Worm (Caenorhabditis elegans) whole organism, L1 larva: ENCODE results near the gene F32F2.4.
A peak's percentile ranks its signal among the peaks of the same experiment; 100 is the strongest.

Source experiments
- aha-1 ChIP-seq: fragments of 150-350 bp; optimal IDR thresholded peaks from 2 replicates; lab custom pipeline; 2014; ENCODE audit warnings: missing biosample characterization, missing genetic modification characterization
- blmp-1 ChIP-seq: fragments of 150-350 bp; optimal IDR thresholded peaks from 2 replicates; lab custom pipeline; 2014; ENCODE audit warnings: missing biosample characterization, missing genetic modification characterization
- ceh-82 ChIP-seq, 3 experiments: fragments of 150-350 bp in 1 of 3; sonication (generic microtip) in 2 of 3; optimal IDR thresholded peaks; 2 replicates each; lab custom pipeline; 2014 to 2017; ENCODE audit warnings: missing biosample characterization in 3 of 3, missing genetic modification characterization in 3 of 3
- ceh-88 ChIP-seq: fragments of 200-800 bp; sonication (Bioruptor generic); IDR thresholded peaks from 2 replicates; pipeline ENCODE4 v1.3.6; 2022; ENCODE audit warnings: missing genetic modification characterization, missing compliant biosample characterization
- ceh-90 ChIP-seq: sonication (generic microtip); optimal IDR thresholded peaks from 2 replicates; lab custom pipeline; 2016; ENCODE audit warnings: missing genetic modification characterization, missing compliant biosample characterization
- efl-1 ChIP-seq, 4 experiments: fragments of 150-350 bp; optimal IDR thresholded peaks in 3 of 4; peaks in 1 of 4; 1 replicate in 1 of 4; 2 replicates in 3 of 4; lab custom pipeline; 2014; ENCODE audit warnings: missing biosample characterization in 2 of 4, missing genetic modification characterization in 2 of 4, missing genetic modification reagents in 2 of 4
- elt-2 ChIP-seq: sonication (generic microtip); optimal IDR thresholded peaks from 2 replicates; lab custom pipeline; 2016; ENCODE audit warnings: missing genetic modification characterization, mild to moderate bottlenecking, inconsistent platforms, missing compliant biosample characterization, missing genetic modification reagents
- elt-3 ChIP-seq, 6 experiments: fragments of 150-350 bp in 1 of 6; sonication (generic microtip); optimal IDR thresholded peaks; 2 replicates each; lab custom pipeline; 2017 to 2018; ENCODE audit warnings: missing biosample characterization in 6 of 6, missing genetic modification characterization in 6 of 6, inconsistent platforms in 1 of 6
- hlh-4 ChIP-seq: sonication (generic microtip); optimal IDR thresholded peaks from 2 replicates; lab custom pipeline; 2016; ENCODE audit warnings: mild to moderate bottlenecking, missing genetic modification characterization, missing compliant biosample characterization
- irx-1 ChIP-seq: sonication (generic microtip); optimal IDR thresholded peaks from 2 replicates; lab custom pipeline; 2016; ENCODE audit warnings: missing genetic modification characterization, missing compliant biosample characterization
- lin-13 ChIP-seq: fragments of 150-350 bp; optimal IDR thresholded peaks from 2 replicates; lab custom pipeline; 2014; ENCODE audit warnings: missing biosample characterization, missing genetic modification reagents, missing genetic modification characterization
- lin-14 ChIP-seq: fragments of 200-800 bp; sonication (Bioruptor generic); optimal IDR thresholded peaks from 2 replicates; lab custom pipeline; 2018; ENCODE audit warnings: mild to moderate bottlenecking, missing genetic modification characterization, moderate library complexity, missing compliant biosample characterization
- lin-15B ChIP-seq: fragments of 150-350 bp; sonication (generic microtip); optimal IDR thresholded peaks from 3 replicates; lab custom pipeline; 2014; ENCODE audit warnings: missing biosample characterization, missing genetic modification characterization
- lsy-2 ChIP-seq, 2 experiments: fragments of 150-350 bp; optimal IDR thresholded peaks; 2 replicates each; lab custom pipeline; 2014; ENCODE audit warnings: missing biosample characterization in 2 of 2, missing genetic modification characterization in 2 of 2
- mdl-1 ChIP-seq, 2 experiments: fragments of 150-350 bp; optimal IDR thresholded peaks; 2 replicates each; lab custom pipeline; 2014 to 2017; ENCODE audit warnings: missing biosample characterization in 2 of 2, missing genetic modification characterization in 2 of 2, inconsistent platforms in 1 of 2
- mef-2 ChIP-seq: fragments of 150-350 bp; optimal IDR thresholded peaks from 2 replicates; lab custom pipeline; 2014; ENCODE audit warnings: missing biosample characterization, missing genetic modification characterization
- nhr-11 ChIP-seq: fragments of 150-350 bp; optimal IDR thresholded peaks from 2 replicates; lab custom pipeline; 2014; ENCODE audit warnings: missing biosample characterization, missing genetic modification characterization
- nhr-20 ChIP-seq: sonication (generic microtip); optimal IDR thresholded peaks from 2 replicates; lab custom pipeline; 2016; ENCODE audit warnings: mild to moderate bottlenecking, missing genetic modification characterization, missing compliant biosample characterization
- nhr-237 ChIP-seq: fragments of 150-350 bp; optimal IDR thresholded peaks from 2 replicates; lab custom pipeline; 2014; ENCODE audit warnings: missing biosample characterization, missing genetic modification characterization
- nhr-28 ChIP-seq: fragments of 150-350 bp; optimal IDR thresholded peaks from 2 replicates; lab custom pipeline; 2014; ENCODE audit warnings: missing biosample characterization, missing genetic modification characterization
- nhr-71 ChIP-seq: sonication (generic microtip); optimal IDR thresholded peaks from 2 replicates; lab custom pipeline; 2016; ENCODE audit warnings: mild to moderate bottlenecking, missing genetic modification characterization, moderate library complexity, missing compliant biosample characterization
- nhr-76 ChIP-seq: sonication (generic microtip); optimal IDR thresholded peaks from 2 replicates; lab custom pipeline; 2017; ENCODE audit warnings: missing biosample characterization, missing genetic modification characterization
- nhr-77 ChIP-seq: fragments of 150-350 bp; optimal IDR thresholded peaks from 2 replicates; lab custom pipeline; 2014; ENCODE audit warnings: missing biosample characterization, missing genetic modification characterization
- pax-3 ChIP-seq: fragments of 200-800 bp; sonication (Bioruptor generic); optimal IDR thresholded peaks from 2 replicates; lab custom pipeline; 2018; ENCODE audit warnings: mild to moderate bottlenecking, missing genetic modification characterization, moderate library complexity, missing compliant biosample characterization
- pqm-1 ChIP-seq: sonication (generic microtip); optimal IDR thresholded peaks from 3 replicates; lab custom pipeline; 2017; ENCODE audit warnings: missing biosample characterization, missing genetic modification characterization
- rnt-1 ChIP-seq: sonication (generic microtip); optimal IDR thresholded peaks from 2 replicates; lab custom pipeline; 2016; ENCODE audit warnings: mild to moderate bottlenecking, missing genetic modification characterization, moderate library complexity, missing compliant biosample characterization
- snu-23 ChIP-seq: sonication (generic microtip); optimal IDR thresholded peaks from 2 replicates; lab custom pipeline; 2016; ENCODE audit warnings: missing genetic modification characterization, missing compliant biosample characterization
- sptf-1 ChIP-seq: fragments of 150-350 bp; optimal IDR thresholded peaks from 2 replicates; lab custom pipeline; 2014; ENCODE audit warnings: missing biosample characterization, missing genetic modification characterization
- sup-37 ChIP-seq: fragments of 200-800 bp; sonication (Bioruptor generic); optimal IDR thresholded peaks from 2 replicates; lab custom pipeline; 2018; ENCODE audit warnings: mild to moderate bottlenecking, missing genetic modification characterization, missing compliant biosample characterization
- swsn-7 ChIP-seq: sonication (generic microtip); optimal IDR thresholded peaks from 2 replicates; lab custom pipeline; 2016; ENCODE audit warnings: missing genetic modification characterization, missing compliant biosample characterization
- tlp-1 ChIP-seq: fragments of 150-350 bp; optimal IDR thresholded peaks from 2 replicates; lab custom pipeline; 2014; ENCODE audit warnings: missing biosample characterization, missing genetic modification characterization
- unc-130 ChIP-seq: fragments of 150-350 bp; optimal IDR thresholded peaks from 2 replicates; lab custom pipeline; 2017; ENCODE audit warnings: missing biosample characterization, missing genetic modification characterization, inconsistent platforms
- zip-4 ChIP-seq: fragments of 200-800 bp; sonication (Bioruptor generic); optimal IDR thresholded peaks from 2 replicates; lab custom pipeline; 2018; ENCODE audit warnings: mild to moderate bottlenecking, missing genetic modification characterization, moderate library complexity, missing compliant biosample characterization
- ztf-4 ChIP-seq: fragments of 150-350 bp; optimal IDR thresholded peaks from 2 replicates; lab custom pipeline; 2014; ENCODE audit warnings: missing biosample characterization, missing genetic modification characterization

Gene F32F2.4

DNA sequence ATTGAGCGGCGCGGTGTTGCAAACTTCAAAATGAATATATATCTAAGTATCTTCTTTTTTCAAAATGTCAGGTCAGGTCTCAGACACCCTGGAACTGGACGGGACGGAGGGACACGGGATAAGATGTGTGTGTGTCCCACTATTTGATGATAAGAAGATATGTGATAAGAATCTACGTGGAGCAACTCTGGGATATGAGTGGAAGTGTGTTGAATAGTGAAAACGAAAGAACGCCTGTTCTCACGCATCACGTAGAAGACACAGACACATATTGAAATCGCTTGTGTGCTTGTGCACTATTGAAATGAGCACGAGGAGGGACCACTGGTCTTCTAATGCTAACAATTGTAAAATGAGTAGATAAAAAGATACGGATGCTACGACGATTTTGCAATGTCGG lies 19.8 kb downstream of the F32F2.4 start, which contains the start of gene uig-1:
uig-1 (minus strand) TSS at position 120 of the 400 bp plus-strand sequence.
- TF ChIP-seq nhr-77 (tag; lab: Kevin White, UChicago) (no peak), ztf-4 (tag; lab: Kevin White, UChicago) (no peak), nhr-71 (tag; lab: Kevin White, UChicago) (no peak), unc-130 (tag; lab: Kevin White, UChicago) (no peak), elt-3 (tag; optimal IDR thresholded peaks at IDR 0.05; lab: Kevin White, UChicago) (no peak), lin-14 (GFP tag; lab: Kevin White, UChicago) (peak; percentile 75), sup-37 (GFP tag; lab: Kevin White, UChicago) (no peak), lin-13 (no peak)

DNA sequence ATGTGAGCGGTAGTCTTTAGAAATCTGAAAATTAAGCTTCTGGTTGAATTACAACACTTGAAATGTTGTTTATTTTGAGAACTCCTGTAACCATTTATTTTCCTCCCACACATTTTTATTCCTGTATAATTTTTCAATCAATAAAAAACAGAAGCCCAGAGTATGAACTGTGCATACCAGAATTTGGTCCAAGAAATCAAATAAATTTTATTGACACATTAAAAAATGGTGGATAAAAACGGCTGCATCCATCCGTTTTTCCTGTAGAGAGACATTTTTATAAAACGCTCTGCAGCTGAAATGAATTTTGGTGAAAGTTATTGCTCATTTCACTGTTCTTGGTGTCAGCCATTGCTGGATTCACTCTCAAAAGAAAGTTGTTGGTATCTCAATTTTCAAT lies 21.2 kb downstream of the F32F2.4 start, which contains the start of gene C26E1.1:
C26E1.1 (plus strand) TSS at position 301 of the 400 bp plus-strand sequence.
- no peak for TF ChIP-seq elt-2 (tag; lab: Kevin White, UChicago)
- TF ChIP-seq lsy-2 (tag; optimal IDR thresholded peaks at IDR 0.05; lab: Kevin White, UChicago), result no peak
- no peak for TF ChIP-seq nhr-20 (tag; lab: Kevin White, UChicago)
- no peak for TF ChIP-seq aha-1 (tag; lab: Kevin White, UChicago)
- TF ChIP-seq ceh-82 (tag; optimal IDR thresholded peaks at IDR 0.05; lab: Kevin White, UChicago), result no peak
- TF ChIP-seq pax-3, result no peak
- TF ChIP-seq zip-4 (GFP tag; lab: Kevin White, UChicago), result no peak
- TF ChIP-seq ztf-4 (tag; lab: Kevin White, UChicago), result no peak
- no peak for TF ChIP-seq mef-2 (tag; lab: Kevin White, UChicago)
- no peak for TF ChIP-seq irx-1
- no peak for TF ChIP-seq nhr-237
- TF ChIP-seq snu-23 (GFP tag; lab: Kevin White, UChicago), result no peak

ce11 chrV:13298706-13299105 lies 22.6 kb downstream of the F32F2.4 start:
- TF ChIP-seq lin-14 (GFP tag; lab: Kevin White, UChicago) (peak; percentile 37), rnt-1 (tag; lab: Kevin White, UChicago) (peak; percentile 2), nhr-71 (tag; lab: Kevin White, UChicago) (peak; percentile 11), nhr-28 (tag; lab: Kevin White, UChicago) (no peak)

- TF ChIP-seq mdl-1 (tag; optimal IDR thresholded peaks at IDR 0.05; lab: Kevin White, UChicago), result no peak
- no peak for TF ChIP-seq efl-1 (optimal IDR thresholded peaks at IDR 0.05; lab: Kevin White, UChicago)
- peak in 1 of 2 experiments; percentile 65 for TF ChIP-seq efl-1 (GFP tag; optimal IDR thresholded peaks at IDR 0.05 in 1 of 2; lab: Kevin White, UChicago)
- TF ChIP-seq ceh-88 (GFP tag; lab: Robert Waterston, UW), result no peak
- TF ChIP-seq nhr-28 (tag; lab: Kevin White, UChicago), result no peak
- TF ChIP-seq ztf-4 (tag; lab: Kevin White, UChicago), result no peak
- TF ChIP-seq tlp-1 (tag; lab: Kevin White, UChicago), result no peak
- no peak for TF ChIP-seq nhr-11 (tag; lab: Kevin White, UChicago)
- no peak for TF ChIP-seq nhr-76 (tag; lab: Kevin White, UChicago)
- TF ChIP-seq pax-3, result peak; percentile 60
- TF ChIP-seq nhr-20 (tag; lab: Kevin White, UChicago), result no peak
- TF ChIP-seq sptf-1, result no peak
- no peak for TF ChIP-seq swsn-7 (tag; lab: Kevin White, UChicago)
- TF ChIP-seq lin-15B (tag; lab: Kevin White, UChicago), result no peak
- TF ChIP-seq ceh-90, result no peak
- TF ChIP-seq nhr-237, result no peak
- TF ChIP-seq, all 84 proteins: peak for 2
These were observed 23.3 kb downstream of the F32F2.4 start for ce11 chrV:13299398-13299797.

ce11 chrV:13300492-13300891 lies 24.4 kb downstream of the F32F2.4 start:
- TF ChIP-seq nhr-71 (tag; lab: Kevin White, UChicago) (no peak), lin-14 (GFP tag; lab: Kevin White, UChicago) (peak; percentile 36)

DNA sequence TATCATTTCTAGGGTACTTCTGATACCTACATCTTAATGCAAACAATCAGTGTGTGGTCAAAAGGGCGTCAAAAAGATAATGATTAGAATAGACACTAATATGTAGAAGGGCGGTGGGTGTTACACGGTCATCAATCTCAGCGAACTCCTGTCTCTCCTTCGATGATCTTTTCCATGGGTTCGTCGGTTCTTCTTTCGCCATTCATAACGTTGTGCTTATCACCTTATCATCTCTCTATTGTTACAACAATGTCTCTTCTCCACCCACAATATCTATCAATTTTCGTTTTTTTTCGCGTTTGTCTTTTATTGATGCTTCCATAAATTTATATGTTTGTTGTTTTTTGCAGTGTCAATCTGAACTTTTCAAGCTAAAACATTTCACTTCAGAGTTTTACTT lies 25.4 kb downstream of the F32F2.4 start, which contains the start of gene ceh-79:
ceh-79 (plus strand) TSS at position 391 of the 400 bp plus-strand sequence.
- peak; percentile 38 for TF ChIP-seq blmp-1
- no peak for TF ChIP-seq nhr-11 (tag; lab: Kevin White, UChicago)
- no peak for TF ChIP-seq nhr-28 (tag; lab: Kevin White, UChicago)
- TF ChIP-seq ztf-4 (tag; lab: Kevin White, UChicago), result no peak
- peak; percentile 2 for TF ChIP-seq pax-3
- no peak for TF ChIP-seq aha-1 (tag; lab: Kevin White, UChicago)
- peak in 1 of 6 experiments; percentile 13 for TF ChIP-seq elt-3 (tag; optimal IDR thresholded peaks at IDR 0.05; lab: Kevin White, UChicago)
- no peak for TF ChIP-seq lin-14 (GFP tag; lab: Kevin White, UChicago)
- no peak for TF ChIP-seq efl-1 (optimal IDR thresholded peaks at IDR 0.05; lab: Kevin White, UChicago)
- TF ChIP-seq efl-1 (GFP tag; optimal IDR thresholded peaks at IDR 0.05 in 1 of 2; lab: Kevin White, UChicago), result no peak
- no peak for TF ChIP-seq ceh-88 (GFP tag; lab: Robert Waterston, UW)
- TF ChIP-seq pqm-1 (tag; lab: Kevin White, UChicago), result no peak
- TF ChIP-seq hlh-4 (tag; lab: Kevin White, UChicago), result no peak
